Worm (Caenorhabditis elegans) whole organism, L3 larva: ENCODE results near the gene tbc-6.

Experiments used
- R02D3.7 ChIP-seq: fragments of 150-350 bp; optimal IDR thresholded peaks from 2 replicates; lab custom pipeline; 2014; ENCODE audit warnings: missing biosample characterization, missing genetic modification characterization
- aly-2 ChIP-seq: fragments of 150-350 bp; optimal IDR thresholded peaks from 2 replicates; lab custom pipeline; 2014; ENCODE audit warnings: missing biosample characterization, missing genetic modification characterization
- fkh-2 ChIP-seq: fragments of 150-350 bp; optimal IDR thresholded peaks from 2 replicates; lab custom pipeline; 2014; ENCODE audit warnings: missing biosample characterization, missing genetic modification reagents, missing genetic modification characterization
- pha-4 ChIP-seq: fragments of 150-350 bp; optimal IDR thresholded peaks from 2 replicates; lab custom pipeline; 2014; ENCODE audit warnings: missing biosample characterization, missing genetic modification reagents, missing genetic modification characterization
- pqm-1 ChIP-seq: fragments of 150-350 bp; optimal IDR thresholded peaks from 2 replicates; lab custom pipeline; 2017; ENCODE audit warnings: missing biosample characterization, missing genetic modification characterization, inconsistent platforms
- sea-2 ChIP-seq: fragments of 150-350 bp; sonication (generic microtip); optimal IDR thresholded peaks from 4 replicates; lab custom pipeline; 2014; ENCODE audit warnings: missing biosample characterization, missing genetic modification reagents, missing genetic modification characterization

DNA sequence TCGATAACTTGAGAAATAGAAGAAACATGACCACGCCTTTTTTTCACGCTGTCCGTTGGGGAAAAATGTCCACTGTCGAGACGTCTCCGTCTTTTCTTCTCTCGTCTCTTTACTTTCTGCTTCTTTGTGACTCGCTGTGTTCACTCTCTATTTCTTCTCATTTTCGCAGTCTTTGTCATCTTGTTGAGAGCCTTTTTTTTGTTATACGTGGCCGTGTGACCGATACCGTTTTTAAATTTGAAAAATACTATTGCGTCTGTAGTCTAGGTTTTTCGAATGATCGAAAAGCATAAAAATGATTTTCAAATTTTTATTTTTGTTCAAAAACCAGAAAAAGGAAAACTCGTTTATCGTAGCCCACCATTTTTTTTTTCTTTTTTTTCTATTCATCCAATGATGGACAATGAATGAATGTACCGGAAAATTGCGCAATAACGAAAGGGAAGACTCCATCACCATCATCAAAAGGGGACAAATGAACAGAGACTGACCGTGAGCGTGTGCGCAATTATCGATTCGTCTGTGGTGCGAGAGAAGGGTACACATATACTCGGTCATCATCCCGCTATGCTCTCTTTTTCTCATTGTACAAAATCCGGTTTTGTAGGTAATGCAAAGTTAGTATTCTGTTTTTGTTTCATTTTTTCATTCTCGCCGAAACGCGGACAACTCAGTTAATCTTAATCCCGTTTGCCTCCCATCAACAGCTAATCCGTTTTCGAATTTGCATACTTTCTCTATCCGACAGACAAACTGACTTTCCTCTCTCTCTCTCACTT, 3.5 kb upstream of the tbc-6 start:
- TF ChIP-seq pha-4 (peak; percentile 69), sea-2 (GFP tag; lab: Kevin White, UChicago) (no peak), fkh-2 (no peak), aly-2 (tag; lab: Kevin White, UChicago) (no peak), R02D3.7 (no peak), pqm-1 (tag; lab: Kevin White, UChicago) (no peak)
